Worm (Caenorhabditis elegans): ENCODE data around the gene Y6D1A.2.
A peak's percentile ranks its signal among the peaks of the same experiment; 100 is the strongest.

Y6D1A.2 gene

ce11 chrII:11813895-11814369, 5.8 kb downstream of the Y6D1A.2 start, which contains the start of gene F43G6.8:
Gene F43G6.8 (minus strand): TSS chrII:11814092.
- TF ChIP-seq him-1 (tag; optimal IDR thresholded peaks at IDR 0.05) (no peak), lir-1 (GFP tag; conservative IDR thresholded peaks at IDR 0.05) (no peak), ztf-3 (GFP tag; optimal IDR thresholded peaks at IDR 0.05) (no peak), tbx-9 (tag; optimal IDR thresholded peaks at IDR 0.05; ENCODE audit: borderline replicate concordance) (no peak), ceh-79 (tag; optimal IDR thresholded peaks at IDR 0.05) (no peak), K12H6.12 (tag; optimal IDR thresholded peaks at IDR 0.05) (peak; percentile 29), ama-1 (optimal IDR thresholded peaks at IDR 0.05) (peak; percentile 83), ama-1 (GFP tag; optimal IDR thresholded peaks at IDR 0.05) (no peak), F52B5.7 (tag; optimal IDR thresholded peaks at IDR 0.05) (no peak), dpl-1 (GFP tag; optimal IDR thresholded peaks at IDR 0.05) (no peak), hsf-1 (GFP tag; IDR thresholded peaks at IDR 0.05) (no peak), hlh-12 (tag; optimal IDR thresholded peaks at IDR 0.05) (no peak), F23B12.7 (tag; optimal IDR thresholded peaks at IDR 0.05; ENCODE audit: insufficient read depth) (no peak), madf-3 (GFP tag; IDR thresholded peaks at IDR 0.05) (no peak), bed-1 (GFP tag; IDR thresholded peaks at IDR 0.05) (no peak), sea-2 (GFP tag; IDR thresholded peaks at IDR 0.05) (no peak), T26A5.8 (tag; optimal IDR thresholded peaks at IDR 0.05) (no peak), snpc-1.3 (tag; optimal IDR thresholded peaks at IDR 0.05; ENCODE audit: insufficient read depth) (no peak), Y79H2A.3 (GFP tag; conservative IDR thresholded peaks at IDR 0.05) (no peak), hmg-1.2 (GFP tag; IDR thresholded peaks at IDR 0.05) (peak; percentile 80), madf-10 (tag; optimal IDR thresholded peaks at IDR 0.05) (no peak), snpc-4 (GFP tag; optimal IDR thresholded peaks at IDR 0.05) (no peak), snpc-4 (tag; optimal IDR thresholded peaks at IDR 0.05) (no peak), C06A6.2 (GFP tag; conservative IDR thresholded peaks at IDR 0.05) (no peak), ceh-58 (GFP tag; IDR thresholded peaks at IDR 0.05) (no peak), Y67H2A.10 (GFP tag; conservative IDR thresholded peaks at IDR 0.05) (no peak), B0035.1 (tag; optimal IDR thresholded peaks at IDR 0.05) (no peak), nfyb-1 (GFP tag; IDR thresholded peaks at IDR 0.05) (no peak), T07F8.4 (tag; optimal IDR thresholded peaks at IDR 0.05) (no peak), Y95B8A.8 (GFP tag; IDR thresholded peaks at IDR 0.05) (no peak), nhr-120 (GFP tag; IDR thresholded peaks at IDR 0.05) (no peak), ceh-100 (GFP tag; IDR thresholded peaks at IDR 0.05) (no peak), Y53G8AR.9 (GFP tag; conservative IDR thresholded peaks at IDR 0.05) (no peak), pbrm-1 (GFP tag; IDR thresholded peaks at IDR 0.05) (peak; percentile 59), zim-3 (tag; optimal IDR thresholded peaks at IDR 0.05) (no peak), unc-130 (GFP tag; optimal IDR thresholded peaks at IDR 0.05) (no peak), F55B11.4 (tag; optimal IDR thresholded peaks at IDR 0.05; ENCODE audit: borderline replicate concordance, insufficient read depth) (no peak), mel-28 (tag; optimal IDR thresholded peaks at IDR 0.05; ENCODE audit: borderline replicate concordance) (peak; percentile 28), let-607 (tag; optimal IDR thresholded peaks at IDR 0.05) (no peak), ztf-18 (tag; optimal IDR thresholded peaks at IDR 0.05) (peak; percentile 6), zfh-2 (GFP tag; conservative IDR thresholded peaks at IDR 0.05) (peak; percentile 35; the same call in 1 of the 2 replicates), madf-6 (GFP tag; IDR thresholded peaks at IDR 0.05) (no peak), somi-1 (GFP tag; optimal IDR thresholded peaks at IDR 0.05) (no peak), xnd-1 (tag; optimal IDR thresholded peaks at IDR 0.05) (no peak), nhr-80 (tag; optimal IDR thresholded peaks at IDR 0.05) (no peak), Y56A3A.18 (GFP tag; IDR thresholded peaks at IDR 0.05) (no peak), attf-5 (GFP tag; optimal IDR thresholded peaks at IDR 0.05) (peak; percentile 80), lsl-1 (GFP tag; optimal IDR thresholded peaks at IDR 0.05) (no peak), F57C9.4 (tag; optimal IDR thresholded peaks at IDR 0.05) (no peak), B0019.2 (GFP tag; conservative IDR thresholded peaks at IDR 0.05) (no peak)
